Fruit fly (Drosophila melanogaster) whole organism, embryonic: ENCODE measurements around the gene CG15914.

Source experiments
- BEAF-32 ChIP-seq: fragments of 200-800 bp; sonication (Bioruptor generic); optimal IDR thresholded peaks from 3 replicates; lab custom pipeline; 2017; ENCODE audit warnings: missing biosample characterization, missing genetic modification characterization, mild to moderate bottlenecking, moderate library complexity, missing genetic modification reagents
- CG10543 ChIP-seq: fragments of 200-800 bp; sonication (Bioruptor generic); optimal IDR thresholded peaks from 3 replicates; lab custom pipeline; 2017; ENCODE audit warnings: missing biosample characterization, mild to moderate bottlenecking, missing genetic modification characterization, moderate library complexity
- CG11560 ChIP-seq: fragments of 200-800 bp; sonication (Bioruptor generic); IDR thresholded peaks from 3 replicates; pipeline ENCODE4 v1.3.6; 2022; ENCODE audit warnings: missing biosample characterization, missing genetic modification characterization
- CG14050 ChIP-seq: fragments of 200-800 bp; sonication (Bioruptor generic); IDR thresholded peaks from 3 replicates; pipeline ENCODE4 v1.3.6; 2022; ENCODE audit warnings: missing biosample characterization, missing genetic modification characterization
- CG15479 ChIP-seq: fragments of 200-800 bp; sonication (Bioruptor generic); optimal IDR thresholded peaks from 3 replicates; lab custom pipeline; 2019; ENCODE audit warnings: missing biosample characterization, mild to moderate bottlenecking, missing genetic modification characterization, moderate library complexity
- CG16815 ChIP-seq: fragments of 200-800 bp; sonication (Bioruptor generic); optimal IDR thresholded peaks from 3 replicates; lab custom pipeline; 2017; ENCODE audit warnings: missing biosample characterization, mild to moderate bottlenecking, missing genetic modification characterization
- CG17829 ChIP-seq: fragments of 200-800 bp; optimal IDR thresholded peaks from 2 replicates; lab custom pipeline; 2019; ENCODE audit warnings: missing biosample characterization, mild to moderate bottlenecking, missing genetic modification characterization, moderate library complexity
- CG18599 ChIP-seq: fragments of 200-800 bp; sonication (Bioruptor generic); optimal IDR thresholded peaks from 3 replicates; lab custom pipeline; 2017; ENCODE audit warnings: missing biosample characterization, missing genetic modification characterization, mild to moderate bottlenecking, moderate library complexity, missing genetic modification reagents
- CG31441 ChIP-seq: fragments of 200-800 bp; sonication (Bioruptor generic); IDR thresholded peaks from 2 replicates; pipeline ENCODE4 v1.3.6; 2022; ENCODE audit warnings: missing biosample characterization, missing genetic modification characterization
- CG33213 ChIP-seq: fragments of 200-800 bp; sonication (Bioruptor generic); optimal IDR thresholded peaks from 3 replicates; lab custom pipeline; 2016; ENCODE audit warnings: missing biosample characterization, missing genetic modification characterization
- CG4707 ChIP-seq: fragments of 200-800 bp; sonication (Bioruptor generic); optimal IDR thresholded peaks from 2 replicates; lab custom pipeline; 2018; ENCODE audit warnings: missing biosample characterization, mild to moderate bottlenecking, missing genetic modification characterization, moderate library complexity
- CG4730 ChIP-seq: fragments of 200-800 bp; sonication (Bioruptor generic); IDR thresholded peaks from 2 replicates; pipeline ENCODE4 v1.3.6; 2022; ENCODE audit warnings: missing biosample characterization, missing genetic modification characterization
- CG5245 ChIP-seq: fragments of 200-800 bp; sonication (Bioruptor generic); optimal IDR thresholded peaks from 3 replicates; lab custom pipeline; 2016; ENCODE audit warnings: missing biosample characterization, missing genetic modification characterization
- CG7357 ChIP-seq: fragments of 200-800 bp; sonication (Bioruptor generic); IDR thresholded peaks from 3 replicates; pipeline ENCODE4 v1.3.6; 2022; ENCODE audit warnings: missing biosample characterization, missing genetic modification characterization
- CG7372 ChIP-seq: fragments of 200-800 bp; sonication (Bioruptor generic); IDR thresholded peaks from 2 replicates; pipeline ENCODE4 v1.3.6; 2022; ENCODE audit warnings: missing biosample characterization, missing genetic modification characterization
- CG9876 ChIP-seq: fragments of 200-800 bp; sonication (Bioruptor generic); optimal IDR thresholded peaks from 2 replicates; lab custom pipeline; 2016; ENCODE audit warnings: missing biosample characterization, missing genetic modification characterization
- Doc2 ChIP-seq: fragments of 200-800 bp; sonication (Bioruptor generic); IDR thresholded peaks from 2 replicates; pipeline ENCODE4 v1.3.6; 2022; ENCODE audit warnings: missing biosample characterization, missing genetic modification characterization
- Eip74EF ChIP-seq, 2 experiments: fragments of 200-800 bp in 1 of 2; fragments of >200 bp in 1 of 2; sonication (Bioruptor generic) in 1 of 2; optimal IDR thresholded peaks; 2 replicates each; lab custom pipeline; 2017 to 2019; ENCODE audit warnings: missing biosample characterization in 2 of 2, missing genetic modification characterization in 2 of 2, mild to moderate bottlenecking in 1 of 2, moderate library complexity in 1 of 2
- Ets97D ChIP-seq: fragments of 200-800 bp; sonication (Bioruptor generic); optimal IDR thresholded peaks from 3 replicates; lab custom pipeline; 2016; ENCODE audit warnings: missing biosample characterization, missing genetic modification characterization
- HHEX ChIP-seq: fragments of 200-800 bp; sonication (Bioruptor generic); optimal IDR thresholded peaks from 3 replicates; lab custom pipeline; 2017; ENCODE audit warnings: missing biosample characterization, mild to moderate bottlenecking, missing genetic modification characterization, missing genetic modification reagents
- Hey ChIP-seq: fragments of 200-800 bp; sonication (Bioruptor generic); optimal IDR thresholded peaks from 3 replicates; lab custom pipeline; 2018; ENCODE audit warnings: missing biosample characterization, mild to moderate bottlenecking, missing genetic modification characterization
- Lhr ChIP-seq: fragments of 200-800 bp; sonication (Bioruptor generic); optimal IDR thresholded peaks from 3 replicates; lab custom pipeline; 2017; ENCODE audit warnings: mild to moderate bottlenecking, missing biosample characterization, missing genetic modification reagents, missing genetic modification characterization
- Max ChIP-seq: fragments of 200-800 bp; sonication (Bioruptor generic); optimal IDR thresholded peaks from 2 replicates; lab custom pipeline; 2016; ENCODE audit warnings: missing biosample characterization, mild to moderate bottlenecking, missing genetic modification characterization
- Pdp1 ChIP-seq, 2 experiments: fragments of 200-800 bp; sonication (Bioruptor generic); optimal IDR thresholded peaks; 3 replicates each; lab custom pipeline; 2016; ENCODE audit warnings: missing biosample characterization in 2 of 2, missing genetic modification characterization in 2 of 2, mild to moderate bottlenecking in 1 of 2, moderate library complexity in 1 of 2
- Ravus ChIP-seq: fragments of 200-800 bp; sonication (Bioruptor generic); IDR thresholded peaks from 2 replicates; pipeline ENCODE4 v1.3.6; 2022; ENCODE audit warnings: missing biosample characterization, missing genetic modification characterization
- Sin3A ChIP-seq: fragments of >200 bp; optimal IDR thresholded peaks from 2 replicates; lab custom pipeline; 2018
- Sox100B ChIP-seq: fragments of 200-800 bp; sonication (Bioruptor generic); optimal IDR thresholded peaks from 3 replicates; lab custom pipeline; 2018; ENCODE audit warnings: missing biosample characterization, mild to moderate bottlenecking, missing genetic modification characterization
- Xrp1 ChIP-seq: fragments of 200-800 bp; sonication (Bioruptor generic); IDR thresholded peaks from 2 replicates; pipeline ENCODE4 v1.3.6; 2022; ENCODE audit warnings: missing biosample characterization, missing genetic modification characterization
- bab2 ChIP-seq: fragments of 200-800 bp; sonication (Bioruptor generic); optimal IDR thresholded peaks from 2 replicates; lab custom pipeline; 2016; ENCODE audit warnings: missing biosample characterization, missing genetic modification characterization
- bigmax ChIP-seq: fragments of 200-800 bp; sonication (Bioruptor generic); optimal IDR thresholded peaks from 2 replicates; lab custom pipeline; 2018; ENCODE audit warnings: missing biosample characterization, mild to moderate bottlenecking, missing genetic modification characterization
- cas ChIP-seq: fragments of 200-800 bp; sonication (Bioruptor generic); IDR thresholded peaks from 2 replicates; pipeline ENCODE4 v1.3.6; 2022; ENCODE audit warnings: missing biosample characterization, missing genetic modification characterization
- corto ChIP-seq: fragments of 200-800 bp; sonication (Bioruptor generic); optimal IDR thresholded peaks from 2 replicates; lab custom pipeline; 2016; ENCODE audit warnings: missing biosample characterization, mild to moderate bottlenecking, missing genetic modification characterization, moderate library complexity
- croc ChIP-seq: fragments of 200-800 bp; sonication (Bioruptor generic); conservative IDR thresholded peaks from 3 replicates; pipeline ENCODE4 v1.3.6; 2022; ENCODE audit warnings: missing biosample characterization, missing genetic modification characterization
- ewg ChIP-seq: fragments of 200-800 bp; sonication (Bioruptor generic); optimal IDR thresholded peaks from 3 replicates; lab custom pipeline; 2017; ENCODE audit warnings: mild to moderate bottlenecking, missing biosample characterization, missing genetic modification reagents, missing genetic modification characterization
- fru ChIP-seq: fragments of >200 bp; optimal IDR thresholded peaks from 2 replicates; lab custom pipeline; 2017
- gcm ChIP-seq: fragments of 200-800 bp; sonication (Bioruptor generic); optimal IDR thresholded peaks from 2 replicates; lab custom pipeline; 2019; ENCODE audit warnings: missing biosample characterization, mild to moderate bottlenecking, missing genetic modification characterization, moderate library complexity
- grau ChIP-seq: fragments of 200-800 bp; optimal IDR thresholded peaks from 3 replicates; lab custom pipeline; 2019; ENCODE audit warnings: missing biosample characterization, mild to moderate bottlenecking, missing genetic modification characterization, moderate library complexity
- h ChIP-seq: fragments of >200 bp; optimal IDR thresholded peaks from 2 replicates; lab custom pipeline; 2017
- hbn ChIP-seq: fragments of 200-800 bp; sonication (Bioruptor generic); IDR thresholded peaks from 2 replicates; pipeline ENCODE4 v1.3.6; 2022; ENCODE audit warnings: missing biosample characterization, missing genetic modification characterization; ENCODE audit not compliant: partially characterized antibody
- hth ChIP-seq: fragments of >200 bp; optimal IDR thresholded peaks from 2 replicates; lab custom pipeline; 2017; ENCODE audit warnings: inconsistent platforms
- nerfin-1 ChIP-seq: fragments of 200-800 bp; sonication (Bioruptor generic); optimal IDR thresholded peaks from 3 replicates; lab custom pipeline; 2019; ENCODE audit warnings: missing biosample characterization, mild to moderate bottlenecking, missing genetic modification characterization, moderate library complexity
- nmo ChIP-seq: fragments of 200-800 bp; sonication (Bioruptor generic); optimal IDR thresholded peaks from 2 replicates; lab custom pipeline; 2018; ENCODE audit warnings: missing biosample characterization, mild to moderate bottlenecking, missing genetic modification characterization, moderate library complexity
- phol ChIP-seq: fragments of 200-800 bp; sonication (Bioruptor generic); optimal IDR thresholded peaks from 3 replicates; lab custom pipeline; 2018; ENCODE audit warnings: missing biosample characterization, mild to moderate bottlenecking, missing genetic modification characterization, moderate library complexity
- repo ChIP-seq: fragments of 200-800 bp; sonication (Bioruptor generic); optimal IDR thresholded peaks from 2 replicates; lab custom pipeline; 2016; ENCODE audit warnings: missing biosample characterization, missing genetic modification characterization
- rib ChIP-seq: fragments of 200-800 bp; sonication (Bioruptor generic); IDR thresholded peaks from 2 replicates; pipeline ENCODE4 v1.3.6; 2022; ENCODE audit warnings: missing biosample characterization, missing genetic modification characterization
- sens ChIP-seq: fragments of 200-800 bp; sonication (Bioruptor generic); peaks from one replicate; lab custom pipeline; 2016; ENCODE audit warnings: missing biosample characterization, missing genetic modification characterization
- sqz ChIP-seq: fragments of 200-800 bp; sonication (Bioruptor generic); optimal IDR thresholded peaks from 3 replicates; lab custom pipeline; 2018; ENCODE audit warnings: missing biosample characterization, mild to moderate bottlenecking, missing genetic modification characterization
- ssp ChIP-seq: fragments of 200-800 bp; sonication (Bioruptor generic); IDR thresholded peaks from 2 replicates; pipeline ENCODE4 v1.3.6; 2022; ENCODE audit warnings: missing biosample characterization, missing genetic modification characterization
- stwl ChIP-seq: fragments of 200-800 bp; sonication (Bioruptor generic); optimal IDR thresholded peaks from 3 replicates; lab custom pipeline; 2018; ENCODE audit warnings: missing biosample characterization, mild to moderate bottlenecking, missing genetic modification characterization, moderate library complexity
- vfl ChIP-seq: fragments of 200-800 bp; sonication (Bioruptor generic); optimal IDR thresholded peaks from 2 replicates; lab custom pipeline; 2016; ENCODE audit warnings: missing biosample characterization, missing genetic modification characterization
- z ChIP-seq: fragments of 200-800 bp; sonication (Bioruptor generic); IDR thresholded peaks from 3 replicates; pipeline ENCODE4 v1.3.6; 2022; ENCODE audit warnings: missing biosample characterization, missing genetic modification characterization

The CG15914 gene

DNA sequence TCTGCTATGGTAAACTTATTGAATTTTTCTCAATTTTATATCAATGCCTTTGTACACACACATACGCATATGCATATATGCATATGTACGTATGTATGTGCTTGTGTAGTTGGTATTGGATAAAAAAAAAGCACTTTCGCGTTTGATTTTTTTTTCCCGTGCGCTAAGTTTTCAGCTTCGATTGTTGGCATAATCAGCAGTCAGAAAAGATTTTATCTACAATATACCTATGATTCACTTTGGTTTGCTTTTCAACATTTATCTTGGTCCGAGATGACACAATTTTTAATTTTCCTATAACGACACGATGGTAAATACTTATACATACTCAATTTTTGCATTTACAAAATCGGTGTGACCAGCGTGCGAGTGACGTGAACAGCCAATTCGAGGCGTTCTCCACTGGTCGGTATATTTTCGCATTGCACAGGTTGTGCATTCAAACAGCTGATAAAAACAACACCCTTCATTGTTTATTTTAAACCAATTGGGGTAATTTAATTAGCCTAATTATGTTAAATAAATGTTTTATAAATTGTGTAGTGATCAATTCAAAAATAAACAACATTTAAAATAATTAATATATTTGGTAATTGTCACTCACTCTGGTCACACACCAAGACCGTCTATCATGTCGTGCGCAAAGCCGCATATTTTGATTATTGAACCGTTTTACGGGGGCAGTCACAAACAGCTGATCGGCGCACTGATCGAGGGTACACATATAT is at the start of gene CG15914, which contains the start of gene UBL3:
Gene CG15914 (plus strand): TSS at position 607 of the 728 bp plus-strand sequence.
Gene UBL3 (minus strand): TSS at position 361 of the 728 bp plus-strand sequence.
- TF ChIP-seq CG7357 (GFP tag; lab: Robert Waterston, UW) (0 out of 3 replicates have a peak, but pooled peaks have one; percentile 22), Ravus (GFP tag; lab: Robert Waterston, UW) (no peak), ssp (GFP tag; lab: Robert Waterston, UW) (no peak), hbn (no peak), Pdp1 (GFP tag; optimal IDR thresholded peaks at IDR 0.05; lab: Kevin White, UChicago) (peak in 1 of 2 experiments; percentile 53), rib (no peak), CG7372 (GFP tag; lab: Robert Waterston, UW) (no peak), hth (lab: Kevin White, UChicago) (no peak), CG33213 (GFP tag; lab: Kevin White, UChicago) (no peak), CG16815 (GFP tag; lab: Kevin White, UChicago) (no peak), nmo (peak; percentile 40), Lhr (GFP tag; lab: Kevin White, UChicago) (peak; percentile 47), Max (peak; percentile 24), bab2 (GFP tag; lab: Kevin White, UChicago) (no peak), vfl (GFP tag; lab: Kevin White, UChicago) (no peak), Doc2 (GFP tag; lab: Robert Waterston, UW) (no peak), z (GFP tag; lab: Robert Waterston, UW) (no peak), Hey (no peak), ewg (GFP tag; lab: Kevin White, UChicago) (peak; percentile 60), CG9876 (GFP tag; lab: Kevin White, UChicago) (no peak), CG17829 (tag; lab: Kevin White, UChicago) (peak; percentile 36), Eip74EF (GFP tag; optimal IDR thresholded peaks at IDR 0.05; lab: Kevin White, UChicago) (no peak), CG10543 (peak; percentile 21), CG5245 (GFP tag; lab: Kevin White, UChicago) (no peak), phol (tag; lab: Kevin White, UChicago) (peak; percentile 57), CG4707 (no peak), sens (peak; percentile 76), cas (GFP tag; lab: Robert Waterston, UW) (no peak), Ets97D (peak; percentile 13), CG15479 (peak; percentile 98), fru (lab: Kevin White, UChicago) (no peak), Xrp1 (GFP tag; lab: Robert Waterston, UW) (no peak), nerfin-1 (tag; lab: Kevin White, UChicago) (peak; percentile 82), CG18599 (GFP tag; lab: Kevin White, UChicago) (no peak), grau (tag; lab: Kevin White, UChicago) (peak; percentile 35), sqz (peak; percentile 91), CG31441 (GFP tag; lab: Robert Waterston, UW) (no peak), Sin3A (lab: Kevin White, UChicago) (peak; percentile 67), repo (GFP tag; lab: Kevin White, UChicago) (no peak), croc (GFP tag; lab: Robert Waterston, UW) (no peak), HHEX (GFP tag; lab: Kevin White, UChicago) (no peak), CG4730 (GFP tag; lab: Robert Waterston, UW) (no peak), CG11560 (tag; lab: Robert Waterston, UW) (no peak), h (lab: Kevin White, UChicago) (no peak), gcm (GFP tag; lab: Kevin White, UChicago) (no peak), corto (GFP tag; lab: Kevin White, UChicago) (no peak), BEAF-32 (GFP tag; lab: Kevin White, UChicago) (peak; percentile 57), CG14050 (no peak), bigmax (GFP tag; lab: Kevin White, UChicago) (no peak), Sox100B (GFP tag; lab: Kevin White, UChicago) (no peak), stwl (tag; lab: Kevin White, UChicago) (peak; percentile 45)
